Worm (Caenorhabditis elegans): ENCODE data around the gene K06A9.1.

ce11 chrX:1528107-1528506 is 19.2 kb upstream of the K06A9.1 start:
- no peak for TF ChIP-seq ama-1 (optimal IDR thresholded peaks at IDR 0.05)
- no peak for TF ChIP-seq pha-4 (tag; optimal IDR thresholded peaks at IDR 0.05)
- TF ChIP-seq pqm-1 (tag; optimal IDR thresholded peaks at IDR 0.05), result no peak
- no peak for TF ChIP-seq tbx-2 (tag; optimal IDR thresholded peaks at IDR 0.05)
- no peak for TF ChIP-seq nfya-1 (tag; optimal IDR thresholded peaks at IDR 0.05)
- TF ChIP-seq ceh-9 (tag; optimal IDR thresholded peaks at IDR 0.05), result no peak
- TF ChIP-seq rnt-1 (tag; optimal IDR thresholded peaks at IDR 0.05), result no peak
- TF ChIP-seq elt-4 (tag; optimal IDR thresholded peaks at IDR 0.05), result no peak
- no peak for TF ChIP-seq nhr-11 (tag; optimal IDR thresholded peaks at IDR 0.05)
